Fruit fly (Drosophila melanogaster) whole organism, prepupa: ENCODE results near the gene PGAP1.

Source experiments
- CG10631 ChIP-seq: fragments of 200-800 bp; sonication (Bioruptor generic); optimal IDR thresholded peaks from 2 replicates; lab custom pipeline; 2016; ENCODE audit warnings: missing biosample characterization, missing genetic modification characterization
- CG11294 ChIP-seq: fragments of 200-800 bp; sonication (Bioruptor generic); IDR thresholded peaks from 2 replicates; pipeline ENCODE4 v1.3.6; 2022; ENCODE audit warnings: missing biosample characterization, missing genetic modification characterization
- CG11902 ChIP-seq: fragments of 200-800 bp; sonication (Bioruptor generic); optimal IDR thresholded peaks from 3 replicates; lab custom pipeline; 2016; ENCODE audit warnings: missing biosample characterization, missing genetic modification characterization
- CG15336 ChIP-seq: fragments of 200-800 bp; sonication (Bioruptor generic); IDR thresholded peaks from 2 replicates; pipeline ENCODE4 v1.3.6; 2022; ENCODE audit warnings: missing biosample characterization, missing genetic modification characterization
- CG1621 ChIP-seq: fragments of 200-800 bp; sonication (Bioruptor generic); optimal IDR thresholded peaks from 3 replicates; lab custom pipeline; 2018; ENCODE audit warnings: missing biosample characterization, mild to moderate bottlenecking, missing genetic modification characterization
- CG16779 ChIP-seq: fragments of 200-800 bp; sonication (Bioruptor generic); optimal IDR thresholded peaks from 3 replicates; lab custom pipeline; 2017; ENCODE audit warnings: missing biosample characterization, mild to moderate bottlenecking, missing genetic modification characterization
- CG3032 ChIP-seq: fragments of 200-800 bp; optimal IDR thresholded peaks from 2 replicates; lab custom pipeline; 2019; ENCODE audit warnings: missing biosample characterization, mild to moderate bottlenecking, missing genetic modification characterization, moderate library complexity
- CG31627 ChIP-seq: fragments of 200-800 bp; sonication (Bioruptor generic); optimal IDR thresholded peaks from 3 replicates; lab custom pipeline; 2016; ENCODE audit warnings: missing biosample characterization, missing genetic modification characterization
- CG32006 ChIP-seq: fragments of 200-800 bp; sonication (Bioruptor generic); optimal IDR thresholded peaks from 3 replicates; lab custom pipeline; 2017; ENCODE audit warnings: missing biosample characterization, mild to moderate bottlenecking, missing genetic modification characterization
- CG34406 ChIP-seq: fragments of 200-800 bp; sonication (Bioruptor generic); optimal IDR thresholded peaks from 3 replicates; lab custom pipeline; 2016; ENCODE audit warnings: missing biosample characterization, missing genetic modification characterization
- CG3919 ChIP-seq: fragments of 200-800 bp; sonication (Bioruptor generic); optimal IDR thresholded peaks from 3 replicates; lab custom pipeline; 2016; ENCODE audit warnings: missing biosample characterization, missing genetic modification characterization
- CG4318 ChIP-seq: fragments of 200-800 bp; sonication (Bioruptor generic); optimal IDR thresholded peaks from 3 replicates; lab custom pipeline; 2017; ENCODE audit warnings: missing biosample characterization, mild to moderate bottlenecking, missing genetic modification characterization
- CG6276 ChIP-seq: fragments of 200-800 bp; sonication (Bioruptor generic); optimal IDR thresholded peaks from 2 replicates; lab custom pipeline; 2017; ENCODE audit warnings: missing biosample characterization, mild to moderate bottlenecking, missing genetic modification characterization
- CG6792 ChIP-seq: fragments of 200-800 bp; sonication (Bioruptor generic); optimal IDR thresholded peaks from 3 replicates; lab custom pipeline; 2016; ENCODE audit warnings: missing biosample characterization, missing genetic modification characterization
- CG6808 ChIP-seq: fragments of 200-800 bp; sonication (Bioruptor generic); optimal IDR thresholded peaks from 3 replicates; lab custom pipeline; 2017; ENCODE audit warnings: missing biosample characterization, missing genetic modification characterization, mild to moderate bottlenecking, moderate library complexity, missing genetic modification reagents
- CG6854 ChIP-seq: fragments of 200-800 bp; sonication (Bioruptor generic); optimal IDR thresholded peaks from 2 replicates; lab custom pipeline; 2017; ENCODE audit warnings: missing biosample characterization, mild to moderate bottlenecking, missing genetic modification characterization
- CG8319 ChIP-seq: fragments of 200-800 bp; sonication (Bioruptor generic); optimal IDR thresholded peaks from 3 replicates; lab custom pipeline; 2016; ENCODE audit warnings: missing biosample characterization, missing genetic modification characterization
- CG8632 ChIP-seq: fragments of 200-800 bp; sonication (Bioruptor generic); optimal IDR thresholded peaks from 3 replicates; lab custom pipeline; 2016; ENCODE audit warnings: missing biosample characterization, missing genetic modification characterization
- Eip75B ChIP-seq: fragments of 200-800 bp; sonication (Bioruptor generic); optimal IDR thresholded peaks from 3 replicates; lab custom pipeline; 2016; ENCODE audit warnings: missing biosample characterization, missing genetic modification characterization
- Eip78C ChIP-seq: fragments of 200-800 bp; sonication (Bioruptor generic); peaks from one replicate; lab custom pipeline; 2016; ENCODE audit warnings: missing biosample characterization, missing genetic modification characterization
- Eip93F ChIP-seq: fragments of 200-800 bp; sonication (Bioruptor generic); optimal IDR thresholded peaks from 2 replicates; lab custom pipeline; 2016; ENCODE audit warnings: missing biosample characterization, mild to moderate bottlenecking, missing genetic modification characterization
- Ets21C ChIP-seq: fragments of 200-800 bp; sonication (Bioruptor generic); optimal IDR thresholded peaks from 3 replicates; lab custom pipeline; 2016; ENCODE audit warnings: missing biosample characterization, missing genetic modification characterization
- Ets96B ChIP-seq: fragments of 200-800 bp; optimal IDR thresholded peaks from 2 replicates; lab custom pipeline; 2019; ENCODE audit warnings: missing biosample characterization, mild to moderate bottlenecking, missing genetic modification characterization, moderate library complexity
- Gug ChIP-seq: fragments of 200-800 bp; sonication (Bioruptor generic); IDR thresholded peaks from 2 replicates; pipeline ENCODE4 v1.3.6; 2022; ENCODE audit warnings: missing biosample characterization, missing genetic modification characterization
- Hr4 ChIP-seq: fragments of 200-800 bp; sonication (Bioruptor generic); optimal IDR thresholded peaks from 3 replicates; lab custom pipeline; 2016; ENCODE audit warnings: missing biosample characterization, missing genetic modification characterization
- Lpt ChIP-seq: fragments of 200-800 bp; sonication (Bioruptor generic); optimal IDR thresholded peaks from 3 replicates; lab custom pipeline; 2016; ENCODE audit warnings: missing biosample characterization, missing genetic modification characterization
- OdsH ChIP-seq: fragments of 200-800 bp; sonication (Bioruptor generic); optimal IDR thresholded peaks from 3 replicates; lab custom pipeline; 2016; ENCODE audit warnings: missing biosample characterization, missing genetic modification characterization
- Smox ChIP-seq: fragments of 200-800 bp; sonication (Bioruptor generic); optimal IDR thresholded peaks from 3 replicates; lab custom pipeline; 2016; ENCODE audit warnings: missing biosample characterization, missing genetic modification characterization
- Sox102F ChIP-seq: fragments of 200-800 bp; sonication (Bioruptor generic); optimal IDR thresholded peaks from 2 replicates; lab custom pipeline; 2016; ENCODE audit warnings: missing biosample characterization, mild to moderate bottlenecking, missing genetic modification characterization
- Sox15 ChIP-seq: fragments of 200-800 bp; sonication (Bioruptor generic); optimal IDR thresholded peaks from 3 replicates; lab custom pipeline; 2016; ENCODE audit warnings: missing biosample characterization, missing genetic modification characterization
- achi ChIP-seq: fragments of 200-800 bp; sonication (Bioruptor generic); optimal IDR thresholded peaks from 3 replicates; lab custom pipeline; 2016; ENCODE audit warnings: missing biosample characterization, missing genetic modification characterization
- acj6 ChIP-seq: fragments of 200-800 bp; sonication (Bioruptor generic); optimal IDR thresholded peaks from 3 replicates; lab custom pipeline; 2016; ENCODE audit warnings: missing biosample characterization, missing genetic modification characterization
- dsx ChIP-seq: fragments of 200-800 bp; optimal IDR thresholded peaks from 3 replicates; lab custom pipeline; 2019; ENCODE audit warnings: missing biosample characterization, mild to moderate bottlenecking, missing genetic modification characterization, moderate library complexity; ENCODE audit not compliant: poor library complexity, severe bottlenecking
- eg ChIP-seq: fragments of 200-800 bp; sonication (Bioruptor generic); IDR thresholded peaks from 3 replicates; pipeline ENCODE4 v1.3.6; 2022; ENCODE audit warnings: missing biosample characterization, missing genetic modification characterization
- esn ChIP-seq: fragments of 200-800 bp; sonication (Bioruptor generic); optimal IDR thresholded peaks from 2 replicates; lab custom pipeline; 2016; ENCODE audit warnings: missing biosample characterization, mild to moderate bottlenecking, missing genetic modification characterization, moderate library complexity
- fd59A ChIP-seq: fragments of 200-800 bp; sonication (Bioruptor generic); optimal IDR thresholded peaks from 2 replicates; lab custom pipeline; 2017; ENCODE audit warnings: missing biosample characterization, mild to moderate bottlenecking, missing genetic modification characterization, missing genetic modification reagents
- fkh ChIP-seq: fragments of 200-800 bp; sonication (Bioruptor generic); optimal IDR thresholded peaks from 3 replicates; lab custom pipeline; 2017; ENCODE audit warnings: missing biosample characterization, mild to moderate bottlenecking, missing genetic modification characterization, moderate library complexity
- lz ChIP-seq: fragments of 200-800 bp; sonication (Bioruptor generic); optimal IDR thresholded peaks from 3 replicates; lab custom pipeline; 2016; ENCODE audit warnings: missing biosample characterization, missing genetic modification characterization
- net ChIP-seq: fragments of 200-800 bp; sonication (Bioruptor generic); optimal IDR thresholded peaks from 3 replicates; lab custom pipeline; 2016; ENCODE audit warnings: missing biosample characterization, missing genetic modification characterization
- pdm3 ChIP-seq: fragments of 200-800 bp; sonication (Bioruptor generic); optimal IDR thresholded peaks from 3 replicates; lab custom pipeline; 2016; ENCODE audit warnings: missing biosample characterization, missing genetic modification characterization
- salr ChIP-seq, 2 experiments: fragments of 200-800 bp; sonication (Bioruptor generic); optimal IDR thresholded peaks; 3 replicates each; lab custom pipeline; 2016 to 2018; ENCODE audit warnings: missing biosample characterization in 2 of 2, missing genetic modification characterization in 2 of 2, mild to moderate bottlenecking in 1 of 2
- spab ChIP-seq: fragments of 200-800 bp; sonication (Bioruptor generic); optimal IDR thresholded peaks from 2 replicates; lab custom pipeline; 2017; ENCODE audit warnings: missing biosample characterization, mild to moderate bottlenecking, missing genetic modification characterization, missing genetic modification reagents
- ss ChIP-seq, 2 experiments: fragments of 200-800 bp; sonication (Bioruptor generic); optimal IDR thresholded peaks; 2 replicates in 1 of 2; 3 replicates in 1 of 2; lab custom pipeline; 2017 to 2018; ENCODE audit warnings: mild to moderate bottlenecking in 2 of 2, missing biosample characterization in 2 of 2, missing genetic modification characterization in 2 of 2, moderate library complexity in 1 of 2
- svp ChIP-seq: fragments of 200-800 bp; sonication (Bioruptor generic); peaks from one replicate; lab custom pipeline; 2016; ENCODE audit warnings: missing biosample characterization, missing genetic modification characterization
- topi ChIP-seq: fragments of 200-800 bp; sonication (Bioruptor generic); optimal IDR thresholded peaks from 3 replicates; lab custom pipeline; 2016; ENCODE audit warnings: missing biosample characterization, missing genetic modification characterization
- vri ChIP-seq: fragments of 200-800 bp; sonication (Bioruptor generic); optimal IDR thresholded peaks from 3 replicates; lab custom pipeline; 2016; ENCODE audit warnings: missing biosample characterization, mild to moderate bottlenecking, missing genetic modification characterization

The PGAP1 gene

DNA sequence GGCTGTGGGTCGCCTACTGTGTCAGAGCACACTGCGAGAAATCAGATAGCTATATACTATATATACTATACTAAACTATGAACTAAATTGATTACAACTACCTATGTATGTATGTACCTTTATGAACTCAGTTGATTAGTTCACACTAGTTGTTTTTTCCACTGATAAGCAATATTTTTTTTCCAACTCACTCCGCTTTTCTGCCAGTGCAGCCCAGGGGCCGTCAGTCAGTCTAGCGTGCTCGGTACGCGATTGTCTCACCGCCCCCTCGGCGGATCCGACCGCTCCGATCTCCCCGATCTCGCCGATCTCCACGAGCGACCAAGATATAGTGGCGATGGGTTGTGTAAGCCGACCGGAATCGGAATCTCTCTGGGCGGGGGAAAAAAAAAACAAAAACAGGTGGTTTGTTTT, 16.6 kb upstream of the PGAP1 start (continued):
- TF ChIP-seq Eip93F (no peak), Lpt (GFP tag; lab: Kevin White, UChicago) (peak; percentile 85), pdm3 (peak; percentile 46), CG16779 (tag; lab: Kevin White, UChicago) (peak; percentile 81), CG6276 (GFP tag; lab: Kevin White, UChicago) (peak; percentile 84), fkh (no peak), achi (GFP tag; lab: Kevin White, UChicago) (peak; percentile 54), Gug (peak; percentile 90), salr (GFP tag; optimal IDR thresholded peaks at IDR 0.05; lab: Kevin White, UChicago) (peak in 1 of 2 experiments; percentile 16), CG8319 (no peak), Ets21C (GFP tag; lab: Kevin White, UChicago) (no peak), acj6 (GFP tag; lab: Kevin White, UChicago) (peak; percentile 51)

DNA sequence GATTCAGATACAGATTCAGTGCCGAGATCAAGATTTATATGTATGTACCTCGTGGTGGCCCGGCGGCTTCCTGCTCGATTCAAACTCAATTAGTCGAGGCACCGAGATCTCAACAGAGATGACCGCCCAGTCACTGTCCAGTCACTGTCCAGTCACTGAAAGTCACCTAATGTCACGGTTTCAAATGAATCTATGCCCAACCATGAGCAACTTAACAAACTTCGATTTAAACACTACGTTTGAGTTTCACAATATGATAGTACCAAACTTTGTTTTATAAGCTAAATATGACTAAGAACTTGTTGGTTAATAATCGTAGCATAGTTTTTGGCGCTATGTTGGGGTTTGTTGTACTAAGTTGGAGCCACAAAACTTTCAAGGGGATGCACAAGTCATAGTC, 15.8 kb upstream of the PGAP1 start:
- TF ChIP-seq topi (no peak), CG3919 (GFP tag; lab: Kevin White, UChicago) (no peak), Eip78C (GFP tag; lab: Kevin White, UChicago) (no peak), Eip93F (no peak), OdsH (GFP tag; lab: Kevin White, UChicago) (no peak), CG3032 (tag; lab: Kevin White, UChicago) (no peak), fkh (no peak), CG15336 (GFP tag; lab: Robert Waterston, UW) (no peak)

DNA sequence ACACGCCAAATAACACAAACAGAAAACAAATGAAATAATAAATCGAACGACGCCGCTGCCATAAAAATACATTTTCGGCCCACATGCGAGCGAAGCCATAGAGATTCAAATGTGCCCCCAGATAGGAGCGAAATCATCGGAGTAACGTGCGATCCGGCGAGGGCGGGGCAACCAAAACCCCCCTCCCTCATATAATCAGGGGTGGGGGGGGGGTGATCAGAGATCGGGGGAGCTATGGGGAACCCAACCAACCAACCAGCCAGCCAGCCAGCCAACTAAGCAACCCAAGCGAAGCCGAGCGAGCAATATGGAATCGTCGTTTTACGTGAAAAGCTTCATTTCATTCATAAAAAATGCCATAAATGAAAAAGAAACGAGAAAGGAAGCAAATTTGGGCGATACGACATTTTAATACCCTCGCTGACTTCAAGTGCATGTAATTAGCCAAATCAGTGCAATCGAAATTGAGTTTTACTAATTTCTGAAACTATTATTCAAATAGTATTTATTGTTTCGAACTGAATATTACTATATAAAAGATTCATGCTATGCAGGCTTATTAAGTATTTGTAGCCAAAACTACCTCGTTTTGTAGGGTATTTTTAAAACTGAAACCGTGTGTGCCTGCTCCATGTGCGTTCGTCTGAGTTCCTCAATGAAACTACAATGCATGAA, 10.7 kb upstream of the PGAP1 start:
- TF ChIP-seq CG6792 (peak; percentile 70), achi (GFP tag; lab: Kevin White, UChicago) (peak; percentile 62), esn (GFP tag; lab: Kevin White, UChicago) (peak; percentile 71), CG34406 (GFP tag; lab: Kevin White, UChicago) (peak; percentile 52), Eip78C (GFP tag; lab: Kevin White, UChicago) (peak; percentile 93), Hr4 (peak; percentile 75), CG31627 (GFP tag; lab: Kevin White, UChicago) (peak; percentile 61), vri (GFP tag; lab: Kevin White, UChicago) (peak; percentile 56), fkh (no peak), eg (GFP tag; lab: Robert Waterston, UW) (peak; percentile 49; the same call in 1 of the 3 replicates), dsx (GFP tag; lab: Kevin White, UChicago) (peak; percentile 60), CG11294 (GFP tag; lab: Robert Waterston, UW) (no peak), pdm3 (peak; percentile 81), CG6808 (peak; percentile 44), CG10631 (GFP tag; lab: Kevin White, UChicago) (peak; percentile 60), CG16779 (tag; lab: Kevin White, UChicago) (peak; percentile 37), Ets96B (tag; lab: Kevin White, UChicago) (peak; percentile 60), ss (GFP tag; optimal IDR thresholded peaks at IDR 0.05; lab: Kevin White, UChicago) (peak; percentile 2 to 60), CG6854 (GFP tag; lab: Kevin White, UChicago) (no peak), lz (GFP tag; lab: Kevin White, UChicago) (peak; percentile 61), fd59A (peak; percentile 14), CG6276 (GFP tag; lab: Kevin White, UChicago) (peak; percentile 57), CG11902 (GFP tag; lab: Kevin White, UChicago) (peak; percentile 24), topi (peak; percentile 74), net (GFP tag; lab: Kevin White, UChicago) (peak; percentile 35), CG4318 (peak; percentile 53), CG3919 (GFP tag; lab: Kevin White, UChicago) (peak; percentile 70), Eip75B (peak; percentile 69), Sox15 (GFP tag; lab: Kevin White, UChicago) (peak; percentile 44), CG8319 (peak; percentile 21), CG8632 (GFP tag; lab: Kevin White, UChicago) (peak; percentile 45), svp (GFP tag; lab: Kevin White, UChicago) (peak; percentile 83), CG32006 (GFP tag; lab: Kevin White, UChicago) (peak; percentile 81), OdsH (GFP tag; lab: Kevin White, UChicago) (peak; percentile 70), spab (peak; percentile 42), Smox (peak; percentile 63), CG1621 (tag; lab: Kevin White, UChicago) (peak; percentile 49), Sox102F (GFP tag; lab: Kevin White, UChicago) (peak; percentile 61)
